Fruit fly (Drosophila melanogaster) whole organism, embryonic: ENCODE results near the gene Srp19.

Source experiments
- Atf-2 ChIP-seq: fragments of 200-800 bp; sonication (Bioruptor generic); optimal IDR thresholded peaks from 2 replicates; lab custom pipeline; 2016; ENCODE audit warnings: missing biosample characterization, missing genetic modification characterization
- CG11504 ChIP-seq: fragments of 200-800 bp; sonication (Bioruptor generic); optimal IDR thresholded peaks from 3 replicates; lab custom pipeline; 2019; ENCODE audit warnings: missing biosample characterization, mild to moderate bottlenecking, missing genetic modification characterization, moderate library complexity
- CG12155 ChIP-seq: fragments of 200-800 bp; sonication (Bioruptor generic); optimal IDR thresholded peaks from 3 replicates; lab custom pipeline; 2016; ENCODE audit warnings: missing biosample characterization, missing genetic modification characterization
- CG12219 ChIP-seq: fragments of 200-800 bp; sonication (Bioruptor generic); optimal IDR thresholded peaks from 3 replicates; lab custom pipeline; 2018; ENCODE audit warnings: missing biosample characterization, mild to moderate bottlenecking, missing genetic modification characterization
- CG12299 ChIP-seq: fragments of 200-800 bp; sonication (Bioruptor generic); optimal IDR thresholded peaks from 2 replicates; lab custom pipeline; 2018; ENCODE audit warnings: missing biosample characterization, mild to moderate bottlenecking, missing genetic modification characterization
- CG12391 ChIP-seq: fragments of 200-800 bp; sonication (Bioruptor generic); optimal IDR thresholded peaks from 3 replicates; lab custom pipeline; 2018; ENCODE audit warnings: missing biosample characterization, mild to moderate bottlenecking, missing genetic modification characterization, moderate library complexity
- CG12769 ChIP-seq: fragments of 200-800 bp; sonication (Bioruptor generic); optimal IDR thresholded peaks from 2 replicates; lab custom pipeline; 2019; ENCODE audit warnings: missing biosample characterization, mild to moderate bottlenecking, missing genetic modification characterization, moderate library complexity
- CG13287 ChIP-seq: fragments of 200-800 bp; sonication (Bioruptor generic); IDR thresholded peaks from 2 replicates; pipeline ENCODE4 v1.3.6; 2022; ENCODE audit warnings: missing biosample characterization, missing genetic modification characterization; ENCODE audit not compliant: partially characterized antibody
- CG14860 ChIP-seq: fragments of 200-800 bp; sonication (Bioruptor generic); IDR thresholded peaks from 3 replicates; pipeline ENCODE4 v1.3.6; 2022; ENCODE audit warnings: missing biosample characterization, missing genetic modification characterization; ENCODE audit not compliant: partially characterized antibody
- CG15514 ChIP-seq: fragments of 200-800 bp; sonication (Bioruptor generic); optimal IDR thresholded peaks from 3 replicates; lab custom pipeline; 2017; ENCODE audit warnings: missing biosample characterization, missing genetic modification characterization, mild to moderate bottlenecking, moderate library complexity, missing genetic modification reagents
- CG15696 ChIP-seq: fragments of 200-800 bp; sonication (Bioruptor generic); optimal IDR thresholded peaks from 2 replicates; lab custom pipeline; 2019; ENCODE audit warnings: missing biosample characterization, mild to moderate bottlenecking, missing genetic modification characterization, moderate library complexity
- CG17361 ChIP-seq: fragments of 200-800 bp; sonication (Bioruptor generic); IDR thresholded peaks from 3 replicates; pipeline ENCODE4 v1.3.6; 2022; ENCODE audit warnings: missing biosample characterization, missing genetic modification characterization
- CG17912 ChIP-seq: fragments of 200-800 bp; sonication (Bioruptor generic); optimal IDR thresholded peaks from 2 replicates; lab custom pipeline; 2018; ENCODE audit warnings: missing biosample characterization, mild to moderate bottlenecking, missing genetic modification characterization
- CG18262 ChIP-seq: fragments of 200-800 bp; optimal IDR thresholded peaks from 3 replicates; lab custom pipeline; 2019; ENCODE audit warnings: missing biosample characterization, mild to moderate bottlenecking, missing genetic modification characterization, moderate library complexity
- CG31365 ChIP-seq: fragments of 200-800 bp; sonication (Bioruptor generic); optimal IDR thresholded peaks from 2 replicates; lab custom pipeline; 2018; ENCODE audit warnings: missing biosample characterization, mild to moderate bottlenecking, missing genetic modification characterization
- CG33557 ChIP-seq: fragments of 200-800 bp; sonication (Bioruptor generic); optimal IDR thresholded peaks from 2 replicates; lab custom pipeline; 2019; ENCODE audit warnings: missing biosample characterization, mild to moderate bottlenecking, missing genetic modification characterization, moderate library complexity
- CG34376 ChIP-seq: fragments of 200-800 bp; sonication (Bioruptor generic); optimal IDR thresholded peaks from 2 replicates; lab custom pipeline; 2018; ENCODE audit warnings: missing biosample characterization, mild to moderate bottlenecking, missing genetic modification characterization
- CG43689 ChIP-seq: fragments of 200-800 bp; sonication (Bioruptor generic); IDR thresholded peaks from 2 replicates; pipeline ENCODE4 v1.3.6; 2022; ENCODE audit warnings: missing biosample characterization, missing genetic modification characterization
- CG6765 ChIP-seq: fragments of 200-800 bp; sonication (Bioruptor generic); optimal IDR thresholded peaks from 3 replicates; lab custom pipeline; 2017; ENCODE audit warnings: missing biosample characterization, mild to moderate bottlenecking, missing genetic modification characterization
- CG6813 ChIP-seq: fragments of 200-800 bp; sonication (Bioruptor generic); optimal IDR thresholded peaks from 2 replicates; lab custom pipeline; 2017; ENCODE audit warnings: missing biosample characterization, missing genetic modification characterization, mild to moderate bottlenecking, moderate library complexity, missing genetic modification reagents
- CG7357 ChIP-seq: fragments of 200-800 bp; sonication (Bioruptor generic); IDR thresholded peaks from 3 replicates; pipeline ENCODE4 v1.3.6; 2022; ENCODE audit warnings: missing biosample characterization, missing genetic modification characterization
- CG8290 ChIP-seq, 3 experiments: fragments of 200-800 bp; sonication (Bioruptor generic); optimal IDR thresholded peaks; 2 replicates each; lab custom pipeline; 2016 to 2019; ENCODE audit warnings: missing biosample characterization in 3 of 3, missing genetic modification characterization in 3 of 3, mild to moderate bottlenecking in 2 of 3, moderate library complexity in 1 of 3
- CG8924 ChIP-seq: fragments of 200-800 bp; optimal IDR thresholded peaks from 3 replicates; lab custom pipeline; 2019; ENCODE audit warnings: missing biosample characterization, mild to moderate bottlenecking, missing genetic modification characterization, moderate library complexity
- CG8944 ChIP-seq: fragments of 200-800 bp; sonication (Bioruptor generic); optimal IDR thresholded peaks from 3 replicates; lab custom pipeline; 2016; ENCODE audit warnings: missing biosample characterization, missing genetic modification characterization
- CHES-1-like ChIP-seq: fragments of 200-800 bp; sonication (Bioruptor generic); optimal IDR thresholded peaks from 2 replicates; lab custom pipeline; 2016; ENCODE audit warnings: missing biosample characterization, missing genetic modification characterization
- Chrac-16 ChIP-seq: fragments of 200-800 bp; sonication (Bioruptor generic); optimal IDR thresholded peaks from 3 replicates; lab custom pipeline; 2016; ENCODE audit warnings: missing biosample characterization, missing genetic modification characterization
- Dll ChIP-seq: fragments of 200-800 bp; sonication (Bioruptor generic); IDR thresholded peaks from 4 replicates; pipeline ENCODE4 v1.3.6; 2022; ENCODE audit warnings: missing biosample characterization, missing genetic modification characterization; ENCODE audit not compliant: partially characterized antibody
- HLH3B ChIP-seq: fragments of 200-800 bp; sonication (Bioruptor generic); IDR thresholded peaks from 2 replicates; pipeline ENCODE4 v1.3.6; 2022; ENCODE audit warnings: missing biosample characterization, missing genetic modification characterization
- Lhr ChIP-seq: fragments of 200-800 bp; sonication (Bioruptor generic); optimal IDR thresholded peaks from 3 replicates; lab custom pipeline; 2017; ENCODE audit warnings: mild to moderate bottlenecking, missing biosample characterization, missing genetic modification reagents, missing genetic modification characterization
- Max ChIP-seq: fragments of 200-800 bp; sonication (Bioruptor generic); optimal IDR thresholded peaks from 2 replicates; lab custom pipeline; 2016; ENCODE audit warnings: missing biosample characterization, mild to moderate bottlenecking, missing genetic modification characterization
- Mrtf ChIP-seq: fragments of 200-800 bp; sonication (Bioruptor generic); IDR thresholded peaks from 3 replicates; pipeline ENCODE4 v1.3.6; 2022; ENCODE audit warnings: missing biosample characterization, missing genetic modification characterization
- Neu2 ChIP-seq: fragments of 200-800 bp; sonication (Bioruptor generic); optimal IDR thresholded peaks from 3 replicates; lab custom pipeline; 2016; ENCODE audit warnings: missing biosample characterization, missing genetic modification characterization, borderline replicate concordance
- Nf-YB ChIP-seq: fragments of 200-800 bp; sonication (Bioruptor generic); optimal IDR thresholded peaks from 3 replicates; lab custom pipeline; 2019; ENCODE audit warnings: missing biosample characterization, mild to moderate bottlenecking, missing genetic modification characterization, moderate library complexity
- Nf-YC ChIP-seq: fragments of 200-800 bp; optimal IDR thresholded peaks from 3 replicates; lab custom pipeline; 2019; ENCODE audit warnings: missing biosample characterization, mild to moderate bottlenecking, missing genetic modification characterization, moderate library complexity
- Sin3A ChIP-seq: fragments of >200 bp; optimal IDR thresholded peaks from 2 replicates; lab custom pipeline; 2018
- Sry-β ChIP-seq: fragments of 200-800 bp; sonication (Bioruptor generic); optimal IDR thresholded peaks from 2 replicates; lab custom pipeline; 2018; ENCODE audit warnings: missing biosample characterization, mild to moderate bottlenecking, missing genetic modification characterization, moderate library complexity
- amos ChIP-seq: fragments of 200-800 bp; sonication (Bioruptor generic); IDR thresholded peaks from 2 replicates; pipeline ENCODE4 v1.3.6; 2022; ENCODE audit warnings: missing biosample characterization, missing genetic modification characterization; ENCODE audit not compliant: partially characterized antibody
- ash1 ChIP-seq: fragments of 200-800 bp; sonication (Bioruptor generic); optimal IDR thresholded peaks from 2 replicates; lab custom pipeline; 2018; ENCODE audit warnings: missing biosample characterization, mild to moderate bottlenecking, missing genetic modification characterization
- disco-r ChIP-seq: fragments of 200-800 bp; sonication (Bioruptor generic); optimal IDR thresholded peaks from 2 replicates; lab custom pipeline; 2016; ENCODE audit warnings: missing biosample characterization, missing genetic modification characterization
- dpn ChIP-seq, 2 experiments: fragments of 200-800 bp; sonication (Bioruptor generic); optimal IDR thresholded peaks; 3 replicates each; lab custom pipeline; 2016; ENCODE audit warnings: missing biosample characterization in 2 of 2, missing genetic modification characterization in 2 of 2
- fd102C ChIP-seq: fragments of 200-800 bp; sonication (Bioruptor generic); optimal IDR thresholded peaks from 2 replicates; lab custom pipeline; 2018; ENCODE audit warnings: missing biosample characterization, mild to moderate bottlenecking, missing genetic modification characterization, moderate library complexity
- inv ChIP-seq: fragments of 200-800 bp; sonication (Bioruptor generic); IDR thresholded peaks from 2 replicates; pipeline ENCODE4 v1.3.6; 2022; ENCODE audit warnings: missing biosample characterization, missing genetic modification characterization; ENCODE audit not compliant: partially characterized antibody
- lola ChIP-seq, 3 experiments: fragments of >200 bp in 2 of 3; fragments of 200-800 bp in 1 of 3; sonication (Bioruptor generic) in 1 of 3; optimal IDR thresholded peaks; 2 replicates each; lab custom pipeline; 2017 to 2019; ENCODE audit warnings: missing biosample characterization in 3 of 3, missing genetic modification characterization in 3 of 3, mild to moderate bottlenecking in 1 of 3, moderate library complexity in 1 of 3
- nom ChIP-seq: fragments of 200-800 bp; sonication (Bioruptor generic); optimal IDR thresholded peaks from 2 replicates; lab custom pipeline; 2017; ENCODE audit warnings: missing biosample characterization, missing genetic modification characterization, mild to moderate bottlenecking, moderate library complexity, missing genetic modification reagents
- oc ChIP-seq: fragments of 200-800 bp; sonication (Bioruptor generic); optimal IDR thresholded peaks from 2 replicates; lab custom pipeline; 2018; ENCODE audit warnings: missing biosample characterization, mild to moderate bottlenecking, missing genetic modification characterization, moderate library complexity
- onecut ChIP-seq: fragments of 200-800 bp; sonication (Bioruptor generic); IDR thresholded peaks from 2 replicates; pipeline ENCODE4 v1.3.6; 2022; ENCODE audit warnings: missing biosample characterization, missing genetic modification characterization
- ranshi ChIP-seq: fragments of 200-800 bp; sonication (Bioruptor generic); IDR thresholded peaks from 2 replicates; pipeline ENCODE4 v1.3.6; 2022; ENCODE audit warnings: missing biosample characterization, missing genetic modification characterization
- sqz ChIP-seq: fragments of 200-800 bp; sonication (Bioruptor generic); optimal IDR thresholded peaks from 3 replicates; lab custom pipeline; 2018; ENCODE audit warnings: missing biosample characterization, mild to moderate bottlenecking, missing genetic modification characterization
- tna ChIP-seq: fragments of 200-800 bp; sonication (Bioruptor generic); IDR thresholded peaks from 2 replicates; pipeline ENCODE4 v1.3.6; 2022; ENCODE audit warnings: missing biosample characterization, missing genetic modification characterization; ENCODE audit not compliant: partially characterized antibody

The Srp19 gene

DNA sequence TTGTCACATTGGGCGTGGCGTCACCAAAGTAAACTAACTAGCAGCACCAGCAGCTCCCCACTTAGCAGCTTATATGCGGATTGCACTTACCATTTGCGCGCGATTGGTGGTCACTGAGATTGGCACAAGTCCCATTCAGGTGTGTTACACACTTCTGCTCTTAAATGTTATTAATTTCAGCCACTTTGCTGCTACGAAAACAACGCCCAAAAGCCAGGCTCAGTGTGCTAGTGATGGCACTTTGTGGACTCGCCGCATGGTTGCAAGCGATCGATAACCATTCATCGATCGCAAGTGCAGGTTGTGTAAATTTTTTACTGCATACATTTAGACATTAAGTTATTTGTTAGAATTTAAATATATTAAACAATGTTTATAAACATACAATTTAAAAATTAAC is 12.8 kb downstream of the Srp19 start, which contains the start of the genes wrm1 and wrm2 (continued):
- no peak for TF ChIP-seq Sry-β (GFP tag; lab: Kevin White, UChicago)
- no peak for TF ChIP-seq CHES-1-like (GFP tag; lab: Kevin White, UChicago)
- TF ChIP-seq CG12391 (tag; lab: Kevin White, UChicago), result peak; percentile 29
- no peak for TF ChIP-seq onecut
- peak; percentile 76 for TF ChIP-seq CG13287 (GFP tag; lab: Robert Waterston, UW)
- TF ChIP-seq ranshi, result no peak
- peak; percentile 40; the same call in 1 of the 3 replicates for TF ChIP-seq CG14860 (GFP tag; lab: Robert Waterston, UW)
- no peak for TF ChIP-seq CG17361 (GFP tag; lab: Robert Waterston, UW)
- TF ChIP-seq CG8944 (GFP tag; lab: Kevin White, UChicago), result no peak
- peak; percentile 10 for TF ChIP-seq Sin3A
- TF ChIP-seq Nf-YC, result peak; percentile 10
- no peak for TF ChIP-seq Neu2 (GFP tag; lab: Kevin White, UChicago)
- TF ChIP-seq amos (GFP tag; lab: Robert Waterston, UW), result peak; percentile 66
- peak; percentile 46 for TF ChIP-seq Lhr (GFP tag; lab: Kevin White, UChicago)
- TF ChIP-seq CG7357 (GFP tag; lab: Robert Waterston, UW), result no peak
- peak; percentile 98 for TF ChIP-seq CG11504 (tag; lab: Kevin White, UChicago)
- no peak for TF ChIP-seq CG31365 (tag; lab: Kevin White, UChicago)
- TF ChIP-seq Atf-2, result no peak
- TF ChIP-seq sqz (GFP tag; lab: Kevin White, UChicago), result no peak
- no peak for TF ChIP-seq ash1
- TF ChIP-seq HLH3B (GFP tag; lab: Robert Waterston, UW), result no peak
- TF ChIP-seq CG12219 (GFP tag; lab: Kevin White, UChicago), result no peak
- no peak for TF ChIP-seq CG15696 (tag; lab: Kevin White, UChicago)
- peak; percentile 31 for TF ChIP-seq Max (GFP tag; lab: Kevin White, UChicago)
- no peak for TF ChIP-seq fd102C (GFP tag; lab: Kevin White, UChicago)
- TF ChIP-seq CG15514 (GFP tag; lab: Kevin White, UChicago), result peak; percentile 38
- peak; percentile 43 for TF ChIP-seq CG33557 (GFP tag; lab: Kevin White, UChicago)
- TF ChIP-seq lola (GFP tag; optimal IDR thresholded peaks at IDR 0.05; lab: Kevin White, UChicago), result no peak
- peak; percentile 44 for TF ChIP-seq CG12155
- TF ChIP-seq CG12299 (tag; lab: Kevin White, UChicago), result no peak
- peak; percentile 66 for TF ChIP-seq CG8924 (tag; lab: Kevin White, UChicago)
- peak; percentile 7 for TF ChIP-seq Nf-YB (GFP tag; lab: Kevin White, UChicago)
- no peak for TF ChIP-seq oc (tag; lab: Kevin White, UChicago)
- no peak for TF ChIP-seq CG6765 (GFP tag; lab: Kevin White, UChicago)
- no peak for TF ChIP-seq CG17912 (GFP tag; lab: Kevin White, UChicago)
- TF ChIP-seq CG34376 (GFP tag; lab: Kevin White, UChicago), result no peak
- TF ChIP-seq disco-r, result no peak
- TF ChIP-seq CG8290 (GFP tag; optimal IDR thresholded peaks at IDR 0.05; lab: Kevin White, UChicago), result peak; percentile 38
- peak in 1 of 2 experiments; percentile 95 for TF ChIP-seq CG8290 (tag; optimal IDR thresholded peaks at IDR 0.05; lab: Kevin White, UChicago)
- TF ChIP-seq tna (GFP tag; lab: Robert Waterston, UW), result peak; percentile 67
- TF ChIP-seq Dll, result peak; percentile 69; the same call in 3 of the 4 replicates
- TF ChIP-seq inv (GFP tag; lab: Robert Waterston, UW), result no peak
- TF ChIP-seq CG43689, result no peak
- no peak for TF ChIP-seq CG6813 (GFP tag; lab: Kevin White, UChicago)
- no peak for TF ChIP-seq dpn (GFP tag; optimal IDR thresholded peaks at IDR 0.05; lab: Kevin White, UChicago)
- peak; percentile 28 for TF ChIP-seq nom
- TF ChIP-seq Mrtf (GFP tag; lab: Robert Waterston, UW), result no peak
- TF ChIP-seq CG12769 (tag; lab: Kevin White, UChicago), result no peak
- no peak for TF ChIP-seq CG18262 (tag; lab: Kevin White, UChicago)
- no peak for TF ChIP-seq Chrac-16
